Worm (Caenorhabditis elegans): ENCODE measurements around the gene C17B7.3.

C17B7.3 gene

DNA sequence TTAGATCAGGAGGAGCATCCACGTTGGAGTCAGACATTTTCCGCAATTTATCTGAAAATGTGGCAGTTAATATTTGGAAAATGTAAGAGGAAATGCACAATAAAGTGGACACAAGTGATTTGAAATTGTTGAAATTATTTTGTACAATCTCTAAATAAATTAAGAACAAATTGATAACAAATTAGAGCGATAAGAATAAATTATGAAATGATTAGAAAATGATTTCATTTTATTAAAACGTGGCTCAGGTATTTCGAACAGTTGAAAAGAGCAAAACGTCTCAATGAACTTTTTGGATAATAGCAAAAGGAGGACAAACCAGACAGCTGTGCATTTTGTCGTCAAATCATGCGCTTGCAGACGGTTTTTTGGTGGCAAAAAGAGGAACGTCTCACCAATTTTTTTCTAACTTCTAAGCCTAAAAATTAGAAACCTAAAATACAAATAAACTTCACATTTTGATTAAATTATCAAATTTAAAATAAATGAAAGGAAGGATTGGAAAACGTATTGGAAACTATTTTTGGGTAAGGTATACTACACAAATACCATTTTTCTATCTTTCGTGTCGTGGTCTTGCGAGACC lies 3.9 kb downstream of the C17B7.3 start, which contains the start of gene fbxa-65:
Gene fbxa-65, minus strand, starts transcription at position 51 of the 586 bp plus-strand sequence.
- TF ChIP-seq nhr-23 (tag; optimal IDR thresholded peaks at IDR 0.05) = no peak
- TF ChIP-seq ceh-82 (tag; optimal IDR thresholded peaks at IDR 0.05) = no peak
- no peak for TF ChIP-seq lin-15B (tag; optimal IDR thresholded peaks at IDR 0.05)

DNA sequence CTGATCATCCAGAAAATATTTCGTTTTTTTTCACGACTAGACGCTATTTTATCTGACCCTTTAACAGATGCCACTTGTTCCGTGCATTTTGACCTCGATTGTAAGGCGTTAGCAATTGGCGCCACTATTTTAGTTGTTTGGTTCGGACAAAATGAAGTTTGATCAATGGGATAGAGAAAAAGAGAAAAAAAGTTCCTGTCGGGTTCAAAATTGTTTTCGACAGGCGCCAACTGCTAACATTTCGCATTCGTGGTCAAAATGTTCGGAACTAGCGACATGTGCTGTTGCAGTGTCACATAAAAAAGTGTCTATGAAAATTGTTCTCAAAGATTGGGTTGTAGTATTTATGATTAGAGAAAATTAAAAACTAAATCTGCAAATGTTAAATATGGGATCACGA lies 4.9 kb downstream of the C17B7.3 start:
- TF ChIP-seq ztf-11 (tag; optimal IDR thresholded peaks at IDR 0.05) (no peak), mdl-1 (tag; optimal IDR thresholded peaks at IDR 0.05) (no peak), elt-3 (tag; optimal IDR thresholded peaks at IDR 0.05) (no peak), egl-5 (tag; optimal IDR thresholded peaks at IDR 0.05) (no peak), mml-1 (tag; optimal IDR thresholded peaks at IDR 0.05) (no peak), R02D3.7 (tag; optimal IDR thresholded peaks at IDR 0.05) (no peak), ceh-82 (tag; optimal IDR thresholded peaks at IDR 0.05) (no peak)

DNA sequence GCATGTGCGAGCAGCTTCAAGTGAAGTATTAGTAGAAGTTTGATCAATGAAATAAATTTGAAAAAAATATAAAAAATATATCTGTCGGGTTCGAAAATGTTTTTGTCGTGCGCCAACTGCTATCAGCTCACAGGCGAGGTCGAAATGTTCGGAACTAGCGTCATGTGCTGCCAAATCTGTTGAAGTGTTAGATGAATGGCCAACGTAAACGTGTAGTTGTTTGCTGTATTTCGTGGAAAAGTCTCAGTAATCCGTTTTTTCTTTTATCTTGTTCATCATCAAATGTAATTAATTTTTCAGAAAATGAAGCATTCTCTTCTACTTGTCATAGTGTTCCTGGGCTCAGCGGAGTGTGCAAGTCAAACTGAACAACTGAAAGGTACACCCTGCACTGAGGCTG lies 7.3 kb downstream of the C17B7.3 start, which contains the start of gene C17B7.15:
Gene C17B7.15, plus strand, starts transcription at position 301 of the 400 bp plus-strand sequence.
- no peak for TF ChIP-seq fkh-10 (GFP tag; optimal IDR thresholded peaks at IDR 0.05)
- no peak for TF ChIP-seq unc-39 (tag; optimal IDR thresholded peaks at IDR 0.05)
- no peak for TF ChIP-seq nhr-23 (tag; optimal IDR thresholded peaks at IDR 0.05)
- TF ChIP-seq hmg-11 (tag; optimal IDR thresholded peaks at IDR 0.05) = no peak
- TF ChIP-seq nhr-28 (tag; optimal IDR thresholded peaks at IDR 0.05) = no peak
- TF ChIP-seq jun-1 (tag; optimal IDR thresholded peaks at IDR 0.05) = no peak
- TF ChIP-seq nhr-25 (tag; optimal IDR thresholded peaks at IDR 0.05) = no peak
- no peak for TF ChIP-seq lsy-12 (tag; optimal IDR thresholded peaks at IDR 0.05)
- no peak for TF ChIP-seq nhr-12 (tag; optimal IDR thresholded peaks at IDR 0.05)
- TF ChIP-seq nfya-1 (tag; optimal IDR thresholded peaks at IDR 0.05; ENCODE audit: insufficient read depth) = no peak
- TF ChIP-seq lin-15B (tag; optimal IDR thresholded peaks at IDR 0.05) = no peak
- TF ChIP-seq elt-1 (tag; optimal IDR thresholded peaks at IDR 0.05) = no peak

DNA sequence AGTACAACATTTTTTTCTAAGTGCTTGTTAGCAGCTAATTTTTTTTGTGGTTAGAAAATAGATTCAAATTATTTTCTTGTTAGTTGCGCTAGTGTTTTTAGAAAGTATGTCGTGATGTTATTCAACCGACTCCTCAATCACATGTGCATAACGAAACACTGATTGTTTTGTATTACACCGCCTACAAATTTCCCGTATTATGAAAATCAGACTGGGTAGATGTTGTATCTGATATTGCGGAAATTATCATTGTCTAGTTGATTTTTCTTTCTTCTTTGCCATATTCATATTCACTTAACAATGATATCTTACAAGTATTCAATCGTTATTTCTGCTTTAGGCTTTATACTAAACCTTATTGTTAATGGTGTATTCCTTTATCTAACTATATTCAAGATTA lies 8.7 kb downstream of the C17B7.3 start, which contains the start of gene str-63:
Gene str-63, plus strand, starts transcription at position 301 of the 400 bp plus-strand sequence.
- TF ChIP-seq nhr-11 (tag; optimal IDR thresholded peaks at IDR 0.05) (no peak), egl-5 (tag; optimal IDR thresholded peaks at IDR 0.05) (no peak), ama-1 (optimal IDR thresholded peaks at IDR 0.05) (no peak), mdl-1 (tag; optimal IDR thresholded peaks at IDR 0.05) (no peak), zag-1 (tag; optimal IDR thresholded peaks at IDR 0.05) (no peak), lin-15B (tag; optimal IDR thresholded peaks at IDR 0.05) (no peak), unc-62 (GFP tag; optimal IDR thresholded peaks at IDR 0.05) (no peak), nhr-25 (tag; optimal IDR thresholded peaks at IDR 0.05) (no peak), ceh-82 (tag; optimal IDR thresholded peaks at IDR 0.05) (no peak), elt-1 (tag; optimal IDR thresholded peaks at IDR 0.05) (no peak)

DNA sequence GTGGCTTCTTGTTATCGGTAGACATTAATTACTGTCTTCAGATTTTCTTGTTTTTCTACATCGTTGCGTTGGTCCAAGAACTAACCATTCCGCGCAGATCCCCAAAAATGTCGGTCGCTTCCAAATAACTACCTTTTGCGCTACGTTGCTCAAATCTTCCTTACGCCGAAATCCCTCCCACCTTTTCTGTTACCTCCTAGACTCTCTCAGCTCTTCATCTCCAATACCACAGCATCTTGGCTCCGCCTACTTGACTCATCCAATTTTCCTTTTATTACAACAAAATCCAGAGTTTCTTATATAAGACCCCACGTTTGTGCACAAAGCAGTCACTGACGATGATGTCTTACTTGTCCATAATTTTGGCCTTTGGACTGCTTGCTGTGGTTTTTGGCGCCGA lies 10.3 kb downstream of the C17B7.3 start, which contains the start of gene C17B7.12:
Gene C17B7.12, plus strand, starts transcription at position 301 of the 400 bp plus-strand sequence.
- TF ChIP-seq egl-27 (tag; optimal IDR thresholded peaks at IDR 0.05) = no peak
- no peak for TF ChIP-seq ceh-16 (tag; optimal IDR thresholded peaks at IDR 0.05)
- no peak for TF ChIP-seq nhr-43 (tag; optimal IDR thresholded peaks at IDR 0.05; ENCODE audit: poor library complexity, severe bottlenecking)
- no peak for TF ChIP-seq nhr-76 (tag; optimal IDR thresholded peaks at IDR 0.05)
- TF ChIP-seq ZK546.5 (tag; optimal IDR thresholded peaks at IDR 0.05) = no peak
- TF ChIP-seq unc-39 (tag; optimal IDR thresholded peaks at IDR 0.05) = no peak
- TF ChIP-seq mml-1 (tag; optimal IDR thresholded peaks at IDR 0.05) = no peak
- no peak for TF ChIP-seq skn-1 (tag; optimal IDR thresholded peaks at IDR 0.05)
- no peak for TF ChIP-seq elt-2 (tag; optimal IDR thresholded peaks at IDR 0.05)
- no peak for TF ChIP-seq elt-1 (tag; optimal IDR thresholded peaks at IDR 0.05)
- TF ChIP-seq zag-1 (tag; optimal IDR thresholded peaks at IDR 0.05) = no peak
- TF ChIP-seq jun-1 (tag; optimal IDR thresholded peaks at IDR 0.05) = no peak
- TF ChIP-seq nhr-28 (tag; optimal IDR thresholded peaks at IDR 0.05) = no peak
- no peak for TF ChIP-seq ceh-9 (tag; optimal IDR thresholded peaks at IDR 0.05)
- TF ChIP-seq sea-2 (GFP tag; optimal IDR thresholded peaks at IDR 0.05) = no peak
- TF ChIP-seq nhr-11 (tag; optimal IDR thresholded peaks at IDR 0.05) = no peak
- TF ChIP-seq aly-2 (tag; optimal IDR thresholded peaks at IDR 0.05) = no peak
- no peak for TF ChIP-seq nhr-237 (tag; optimal IDR thresholded peaks at IDR 0.05)
- no peak for TF ChIP-seq hmg-11 (tag; optimal IDR thresholded peaks at IDR 0.05)

Measured in whole organism, L3 larva.